Worm (Caenorhabditis elegans): ENCODE measurements around the gene droe-8.
A peak's percentile ranks its signal among the peaks of the same experiment; 100 is the strongest.

droe-8 gene

DNA sequence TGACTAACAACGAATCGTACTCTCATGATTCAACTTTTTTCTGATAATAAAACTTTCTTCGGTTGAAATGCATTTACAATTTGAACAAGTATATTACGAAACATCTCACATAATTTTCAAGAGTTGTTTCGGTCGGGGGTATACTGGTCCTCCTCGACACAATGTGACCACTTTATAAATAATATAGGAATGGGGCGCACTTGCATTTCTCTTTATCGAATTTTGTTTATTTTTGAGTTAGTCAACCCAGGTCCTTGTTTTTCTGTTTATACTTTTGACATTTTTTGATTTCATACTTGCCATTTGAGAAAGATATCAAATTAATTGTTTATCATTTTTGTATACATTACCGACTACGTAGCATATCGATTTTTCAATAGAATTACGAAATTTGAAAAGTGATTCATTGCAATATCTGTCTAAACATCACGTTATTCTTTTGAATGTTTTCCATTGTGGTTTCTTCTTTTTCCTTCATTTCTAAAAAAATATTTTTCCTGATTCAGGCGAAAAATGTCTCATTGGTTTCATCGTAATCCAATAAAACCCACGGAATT lies 47.6 kb downstream of the droe-8 start, which contains the start of gene B0507.2 (continued):
- TF ChIP-seq ets-5 (GFP tag; IDR thresholded peaks at IDR 0.05): no peak
- peak; percentile 1 for TF ChIP-seq snu-23 (GFP tag; optimal IDR thresholded peaks at IDR 0.05)
- no peak for TF ChIP-seq ces-1 (GFP tag; optimal IDR thresholded peaks at IDR 0.05)
- TF ChIP-seq lsy-2 (tag; optimal IDR thresholded peaks at IDR 0.05): peak in 1 of 2 experiments; percentile 35
- TF ChIP-seq unc-98 (GFP tag; IDR thresholded peaks at IDR 0.05): no peak
- TF ChIP-seq nhr-85 (tag): no peak
- no peak for TF ChIP-seq sptf-1 (tag; optimal IDR thresholded peaks at IDR 0.05)
- TF ChIP-seq nhr-71 (tag; optimal IDR thresholded peaks at IDR 0.05): peak; percentile 1
- TF ChIP-seq nhr-12 (tag; optimal IDR thresholded peaks at IDR 0.05): no peak
- TF ChIP-seq elt-2 (tag; optimal IDR thresholded peaks at IDR 0.05): peak; percentile 6
- no peak for TF ChIP-seq nhr-76 (tag; optimal IDR thresholded peaks at IDR 0.05)
- no peak for TF ChIP-seq lir-3 (tag; optimal IDR thresholded peaks at IDR 0.05; ENCODE audit: poor library complexity)
- TF ChIP-seq nhr-90 (tag; optimal IDR thresholded peaks at IDR 0.05; ENCODE audit: poor library complexity): no peak
- TF ChIP-seq zag-1 (tag; optimal IDR thresholded peaks at IDR 0.05): no peak
- no peak for TF ChIP-seq mdl-1 (tag; optimal IDR thresholded peaks at IDR 0.05)
- TF ChIP-seq nhr-11 (tag; optimal IDR thresholded peaks at IDR 0.05): no peak

DNA sequence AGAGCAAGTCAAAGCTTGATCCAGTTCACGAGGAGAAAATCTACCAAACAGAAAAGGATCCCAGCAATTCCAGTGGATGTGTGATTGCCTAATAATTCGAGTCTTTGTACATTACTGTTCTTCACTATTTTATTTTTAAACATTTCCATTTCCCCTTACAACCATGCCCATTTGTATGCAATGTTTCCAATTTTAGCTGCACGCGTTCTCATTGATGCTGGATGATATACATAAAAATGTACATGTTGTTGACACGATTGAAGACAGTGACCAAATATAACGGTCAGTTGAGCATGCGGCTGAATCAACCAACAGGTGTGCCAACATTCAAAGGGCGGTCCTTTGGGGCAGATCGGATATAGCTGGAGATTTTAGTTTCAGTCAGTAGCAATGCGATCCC lies 49.9 kb downstream of the droe-8 start, which contains the start of gene B0507.1:
TSS of gene B0507.1 (plus strand) at position 301 of the 400 bp plus-strand sequence.
- TF ChIP-seq sptf-1 (tag; optimal IDR thresholded peaks at IDR 0.05): no peak
- no peak for TF ChIP-seq nhr-19 (GFP tag; conservative IDR thresholded peaks at IDR 0.05)
- TF ChIP-seq hlh-4 (tag; optimal IDR thresholded peaks at IDR 0.05): no peak
- TF ChIP-seq mef-2 (tag; optimal IDR thresholded peaks at IDR 0.05): no peak
- TF ChIP-seq ztf-11 (tag; optimal IDR thresholded peaks at IDR 0.05): no peak
- no peak for TF ChIP-seq nhr-28 (tag; optimal IDR thresholded peaks at IDR 0.05)
- TF ChIP-seq jun-1 (tag; optimal IDR thresholded peaks at IDR 0.05): no peak
- TF ChIP-seq nhr-12 (tag; optimal IDR thresholded peaks at IDR 0.05): no peak
- no peak for TF ChIP-seq ets-5 (GFP tag; IDR thresholded peaks at IDR 0.05)
- TF ChIP-seq hpl-2 (GFP tag; optimal IDR thresholded peaks at IDR 0.05): no peak
- TF ChIP-seq ama-1 (optimal IDR thresholded peaks at IDR 0.05): no peak
- TF ChIP-seq C04F5.9 (tag; optimal IDR thresholded peaks at IDR 0.05): no peak
- TF ChIP-seq unc-62 (GFP tag; optimal IDR thresholded peaks at IDR 0.05): no peak
- TF ChIP-seq fos-1 (tag; optimal IDR thresholded peaks at IDR 0.05): no peak
- no peak for TF ChIP-seq pqm-1 (tag; optimal IDR thresholded peaks at IDR 0.05)
- TF ChIP-seq aha-1 (tag; optimal IDR thresholded peaks at IDR 0.05): no peak

Data from whole organism, L1 larva.